Fruit fly (Drosophila melanogaster): Measurements from ENCODE around the gene CG18557.

DNA sequence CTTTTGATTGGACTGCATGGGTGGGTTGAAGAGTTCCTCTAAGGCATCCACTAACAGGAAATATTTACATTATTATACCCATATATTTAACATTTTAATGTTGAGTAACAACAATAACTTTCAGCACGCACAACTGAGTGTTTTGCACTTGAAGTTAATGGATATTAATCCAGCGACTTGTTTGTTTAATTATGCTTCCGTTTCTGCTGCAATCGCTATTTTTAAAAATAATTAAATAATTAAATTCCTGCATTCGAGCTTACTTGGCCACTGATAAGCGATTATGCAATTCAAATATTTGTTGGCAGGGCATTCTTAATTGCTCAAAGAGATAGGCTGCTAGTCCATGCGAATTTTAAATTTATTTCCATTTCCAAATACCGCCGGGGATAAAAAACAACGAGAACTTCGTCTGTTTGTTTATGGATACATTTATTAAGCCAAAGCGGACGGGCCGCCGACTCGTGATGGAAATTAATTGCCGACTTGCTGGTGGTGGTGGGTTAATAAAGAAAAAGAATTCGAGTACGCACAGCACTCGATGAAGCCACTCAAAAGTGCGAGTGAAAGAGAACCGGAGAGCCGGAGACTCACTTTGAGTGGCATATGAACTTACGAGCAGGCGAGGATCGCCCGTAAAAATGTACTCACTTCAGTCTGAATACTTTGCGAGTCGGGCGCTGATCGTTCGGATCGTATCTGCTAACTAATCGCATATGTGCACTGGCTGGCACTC, 16.5 kb upstream of the CG18557 start:
- no peak for TF ChIP-seq Smox (GFP tag; optimal IDR thresholded peaks at IDR 0.05)
- no peak for TF ChIP-seq CG4318 (GFP tag; optimal IDR thresholded peaks at IDR 0.05)
- TF ChIP-seq Sox15 (GFP tag; optimal IDR thresholded peaks at IDR 0.05): no peak
- peak; percentile 7 for TF ChIP-seq CG34406 (GFP tag; optimal IDR thresholded peaks at IDR 0.05)
- no peak for TF ChIP-seq CG10631 (GFP tag; optimal IDR thresholded peaks at IDR 0.05)
- peak; percentile 54 for TF ChIP-seq CG16779 (tag; optimal IDR thresholded peaks at IDR 0.05)
- peak; percentile 11 for TF ChIP-seq fd59A (GFP tag; optimal IDR thresholded peaks at IDR 0.05)
- no peak for TF ChIP-seq Blimp-1 (GFP tag; optimal IDR thresholded peaks at IDR 0.05)
- TF ChIP-seq Sox102F (GFP tag; optimal IDR thresholded peaks at IDR 0.05): no peak
- TF ChIP-seq Hr39 (GFP tag; optimal IDR thresholded peaks at IDR 0.05): no peak
- TF ChIP-seq CG8632 (GFP tag; optimal IDR thresholded peaks at IDR 0.05): no peak
- no peak for TF ChIP-seq Met (GFP tag; optimal IDR thresholded peaks at IDR 0.05)
- no peak for TF ChIP-seq OdsH (GFP tag; optimal IDR thresholded peaks at IDR 0.05)
- no peak for TF ChIP-seq Hr38 (GFP tag; optimal IDR thresholded peaks at IDR 0.05)
